Fruit fly (Drosophila melanogaster) whole organism, embryonic: ENCODE data around the gene CG31636.

ENCODE experiments used
- Atf-2 ChIP-seq: fragments of 200-800 bp; sonication (Bioruptor generic); optimal IDR thresholded peaks from 2 replicates; lab custom pipeline; 2016; ENCODE audit warnings: missing biosample characterization, missing genetic modification characterization
- Atf3 ChIP-seq: fragments of 200-800 bp; sonication (Bioruptor generic); optimal IDR thresholded peaks from 3 replicates; lab custom pipeline; 2016; ENCODE audit warnings: missing biosample characterization, missing genetic modification characterization
- Atf6 ChIP-seq: fragments of 200-800 bp; sonication (Bioruptor generic); IDR thresholded peaks from 2 replicates; pipeline ENCODE4 v1.3.6; 2022; ENCODE audit warnings: missing biosample characterization, missing genetic modification characterization
- Bdp1 ChIP-seq: fragments of 200-800 bp; sonication (Bioruptor generic); optimal IDR thresholded peaks from 3 replicates; lab custom pipeline; 2016; ENCODE audit warnings: missing biosample characterization, missing genetic modification characterization
- CG10543 ChIP-seq: fragments of 200-800 bp; sonication (Bioruptor generic); optimal IDR thresholded peaks from 3 replicates; lab custom pipeline; 2017; ENCODE audit warnings: missing biosample characterization, mild to moderate bottlenecking, missing genetic modification characterization, moderate library complexity
- CG11695 ChIP-seq: fragments of 200-800 bp; sonication (Bioruptor generic); IDR thresholded peaks from 3 replicates; pipeline ENCODE4 v1.3.6; 2022; ENCODE audit warnings: missing biosample characterization, missing genetic modification characterization
- CG12942 ChIP-seq: fragments of 200-800 bp; sonication (Bioruptor generic); optimal IDR thresholded peaks from 3 replicates; lab custom pipeline; 2016; ENCODE audit warnings: missing biosample characterization, missing genetic modification characterization
- CG13123 ChIP-seq: fragments of 200-800 bp; sonication (Bioruptor generic); optimal IDR thresholded peaks from 2 replicates; lab custom pipeline; 2016; ENCODE audit warnings: missing biosample characterization, missing genetic modification characterization
- CG13287 ChIP-seq: fragments of 200-800 bp; sonication (Bioruptor generic); IDR thresholded peaks from 2 replicates; pipeline ENCODE4 v1.3.6; 2022; ENCODE audit warnings: missing biosample characterization, missing genetic modification characterization; ENCODE audit not compliant: partially characterized antibody
- CG15601 ChIP-seq: fragments of 200-800 bp; sonication (Bioruptor generic); optimal IDR thresholded peaks from 3 replicates; lab custom pipeline; 2019; ENCODE audit warnings: missing biosample characterization, mild to moderate bottlenecking, missing genetic modification characterization, moderate library complexity
- CG1603 ChIP-seq: fragments of 200-800 bp; sonication (Bioruptor generic); optimal IDR thresholded peaks from 2 replicates; lab custom pipeline; 2019; ENCODE audit warnings: missing biosample characterization, mild to moderate bottlenecking, missing genetic modification characterization, moderate library complexity
- CG16815 ChIP-seq: fragments of 200-800 bp; sonication (Bioruptor generic); optimal IDR thresholded peaks from 3 replicates; lab custom pipeline; 2017; ENCODE audit warnings: missing biosample characterization, mild to moderate bottlenecking, missing genetic modification characterization
- CG17359 ChIP-seq: fragments of 200-800 bp; sonication (Bioruptor generic); optimal IDR thresholded peaks from 3 replicates; lab custom pipeline; 2018; ENCODE audit warnings: missing biosample characterization, mild to moderate bottlenecking, missing genetic modification characterization, moderate library complexity
- CG17612 ChIP-seq: fragments of 200-800 bp; sonication (Bioruptor generic); IDR thresholded peaks from 2 replicates; pipeline ENCODE4 v1.3.6; 2022; ENCODE audit warnings: missing biosample characterization, missing genetic modification characterization
- CG2120 ChIP-seq: fragments of 200-800 bp; sonication (Bioruptor generic); optimal IDR thresholded peaks from 3 replicates; lab custom pipeline; 2016; ENCODE audit warnings: missing biosample characterization, missing genetic modification characterization
- CG3065 ChIP-seq: fragments of 200-800 bp; sonication (Bioruptor generic); optimal IDR thresholded peaks from 2 replicates; lab custom pipeline; 2016; ENCODE audit warnings: missing biosample characterization, missing genetic modification characterization
- CG34422 ChIP-seq: fragments of 200-800 bp; sonication (Bioruptor generic); IDR thresholded peaks from 3 replicates; pipeline ENCODE4 v1.3.6; 2022; ENCODE audit warnings: missing biosample characterization, missing genetic modification characterization
- CG4617 ChIP-seq: fragments of 200-800 bp; sonication (Bioruptor generic); optimal IDR thresholded peaks from 3 replicates; lab custom pipeline; 2016; ENCODE audit warnings: missing biosample characterization, missing genetic modification characterization, borderline replicate concordance
- CG8359 ChIP-seq: fragments of 200-800 bp; sonication (Bioruptor generic); optimal IDR thresholded peaks from 2 replicates; lab custom pipeline; 2017; ENCODE audit warnings: missing biosample characterization, mild to moderate bottlenecking, missing genetic modification characterization, borderline replicate concordance
- CG8765 ChIP-seq: fragments of 200-800 bp; sonication (Bioruptor generic); IDR thresholded peaks from 2 replicates; pipeline ENCODE4 v1.3.6; 2022; ENCODE audit warnings: missing biosample characterization, missing genetic modification characterization
- CG9437 ChIP-seq: fragments of 200-800 bp; sonication (Bioruptor generic); optimal IDR thresholded peaks from 2 replicates; lab custom pipeline; 2018; ENCODE audit warnings: missing biosample characterization, mild to moderate bottlenecking, missing genetic modification characterization
- CoRest ChIP-seq: fragments of 200-800 bp; sonication (Bioruptor generic); optimal IDR thresholded peaks from 3 replicates; lab custom pipeline; 2018; ENCODE audit warnings: missing biosample characterization, mild to moderate bottlenecking, missing genetic modification characterization, moderate library complexity
- Dll ChIP-seq: fragments of 200-800 bp; sonication (Bioruptor generic); IDR thresholded peaks from 4 replicates; pipeline ENCODE4 v1.3.6; 2022; ENCODE audit warnings: missing biosample characterization, missing genetic modification characterization; ENCODE audit not compliant: partially characterized antibody
- Ets97D ChIP-seq: fragments of 200-800 bp; sonication (Bioruptor generic); optimal IDR thresholded peaks from 3 replicates; lab custom pipeline; 2016; ENCODE audit warnings: missing biosample characterization, missing genetic modification characterization
- HHEX ChIP-seq: fragments of 200-800 bp; sonication (Bioruptor generic); optimal IDR thresholded peaks from 3 replicates; lab custom pipeline; 2017; ENCODE audit warnings: missing biosample characterization, mild to moderate bottlenecking, missing genetic modification characterization, missing genetic modification reagents
- Hmx ChIP-seq: fragments of 200-800 bp; sonication (Bioruptor generic); optimal IDR thresholded peaks from 2 replicates; lab custom pipeline; 2016; ENCODE audit warnings: missing biosample characterization, missing genetic modification characterization
- Meics ChIP-seq: fragments of 200-800 bp; sonication (Bioruptor generic); optimal IDR thresholded peaks from 2 replicates; lab custom pipeline; 2017; ENCODE audit warnings: missing biosample characterization, mild to moderate bottlenecking, missing genetic modification characterization
- NC2β ChIP-seq: fragments of 200-800 bp; sonication (Bioruptor generic); optimal IDR thresholded peaks from 2 replicates; lab custom pipeline; 2016; ENCODE audit warnings: missing biosample characterization, missing genetic modification characterization
- NFAT ChIP-seq: fragments of 200-800 bp; sonication (Bioruptor generic); IDR thresholded peaks from 2 replicates; pipeline ENCODE4 v1.3.6; 2022; ENCODE audit warnings: missing biosample characterization, missing genetic modification characterization
- Nf-YA ChIP-seq: fragments of 200-800 bp; sonication (Bioruptor generic); IDR thresholded peaks from 2 replicates; pipeline ENCODE4 v1.3.6; 2022; ENCODE audit warnings: missing biosample characterization, missing genetic modification characterization
- Optix ChIP-seq: fragments of 200-800 bp; sonication (Bioruptor generic); IDR thresholded peaks from 3 replicates; pipeline ENCODE4 v1.3.6; 2022; ENCODE audit warnings: missing biosample characterization, missing genetic modification characterization
- aop ChIP-seq: fragments of 200-800 bp; sonication (Bioruptor generic); IDR thresholded peaks from 2 replicates; pipeline ENCODE4 v1.3.6; 2022; ENCODE audit warnings: missing biosample characterization, missing genetic modification characterization
- chif ChIP-seq, 2 experiments: fragments of 200-800 bp; sonication (Bioruptor generic); optimal IDR thresholded peaks; 3 replicates each; lab custom pipeline; 2016; ENCODE audit warnings: missing biosample characterization in 2 of 2, missing genetic modification characterization in 2 of 2
- corto ChIP-seq: fragments of 200-800 bp; sonication (Bioruptor generic); optimal IDR thresholded peaks from 2 replicates; lab custom pipeline; 2016; ENCODE audit warnings: missing biosample characterization, mild to moderate bottlenecking, missing genetic modification characterization, moderate library complexity
- croc ChIP-seq: fragments of 200-800 bp; sonication (Bioruptor generic); conservative IDR thresholded peaks from 3 replicates; pipeline ENCODE4 v1.3.6; 2022; ENCODE audit warnings: missing biosample characterization, missing genetic modification characterization
- crol ChIP-seq: fragments of 200-800 bp; sonication (Bioruptor generic); IDR thresholded peaks from 2 replicates; pipeline ENCODE4 v1.3.6; 2022; ENCODE audit warnings: missing biosample characterization, missing genetic modification characterization
- dmrt99B ChIP-seq: fragments of 200-800 bp; sonication (Bioruptor generic); optimal IDR thresholded peaks from 2 replicates; lab custom pipeline; 2018; ENCODE audit warnings: missing biosample characterization, mild to moderate bottlenecking, missing genetic modification characterization, moderate library complexity
- grau ChIP-seq: fragments of 200-800 bp; optimal IDR thresholded peaks from 3 replicates; lab custom pipeline; 2019; ENCODE audit warnings: missing biosample characterization, mild to moderate bottlenecking, missing genetic modification characterization, moderate library complexity
- her ChIP-seq: fragments of 200-800 bp; sonication (Bioruptor generic); optimal IDR thresholded peaks from 2 replicates; lab custom pipeline; 2016; ENCODE audit warnings: missing biosample characterization, missing genetic modification characterization
- lab ChIP-seq: fragments of 200-800 bp; sonication (Bioruptor generic); optimal IDR thresholded peaks from 3 replicates; lab custom pipeline; 2017; ENCODE audit warnings: missing biosample characterization, missing genetic modification characterization, mild to moderate bottlenecking, moderate library complexity, missing genetic modification reagents
- schlank ChIP-seq: fragments of 200-800 bp; sonication (Bioruptor generic); optimal IDR thresholded peaks from 2 replicates; lab custom pipeline; 2018; ENCODE audit warnings: missing biosample characterization, mild to moderate bottlenecking, missing genetic modification characterization
- sd ChIP-seq: fragments of 200-800 bp; sonication (Bioruptor generic); optimal IDR thresholded peaks from 3 replicates; lab custom pipeline; 2018; ENCODE audit warnings: missing biosample characterization, mild to moderate bottlenecking, missing genetic modification characterization, moderate library complexity
- so ChIP-seq: fragments of 200-800 bp; sonication (Bioruptor generic); IDR thresholded peaks from 3 replicates; pipeline ENCODE4 v1.3.6; 2022; ENCODE audit warnings: missing biosample characterization, missing genetic modification characterization
- sr ChIP-seq: fragments of 200-800 bp; sonication (Bioruptor generic); IDR thresholded peaks from 3 replicates; pipeline ENCODE4 v1.3.6; 2022; ENCODE audit warnings: missing biosample characterization, missing genetic modification characterization
- ssp ChIP-seq: fragments of 200-800 bp; sonication (Bioruptor generic); IDR thresholded peaks from 2 replicates; pipeline ENCODE4 v1.3.6; 2022; ENCODE audit warnings: missing biosample characterization, missing genetic modification characterization
- stc ChIP-seq: fragments of 200-800 bp; sonication (Bioruptor generic); IDR thresholded peaks from 2 replicates; pipeline ENCODE4 v1.3.6; 2022; ENCODE audit warnings: missing biosample characterization, missing genetic modification characterization
- sug ChIP-seq: fragments of 200-800 bp; optimal IDR thresholded peaks from 2 replicates; lab custom pipeline; 2019; ENCODE audit warnings: missing biosample characterization, mild to moderate bottlenecking, missing genetic modification characterization, moderate library complexity
- tio ChIP-seq: fragments of 200-800 bp; sonication (Bioruptor generic); optimal IDR thresholded peaks from 2 replicates; lab custom pipeline; 2017; ENCODE audit warnings: missing biosample characterization, missing genetic modification characterization, inconsistent platforms
- wor ChIP-seq: fragments of 200-800 bp; sonication (Bioruptor generic); IDR thresholded peaks from 2 replicates; pipeline ENCODE4 v1.3.6; 2022; ENCODE audit warnings: missing biosample characterization, missing genetic modification characterization
- zfh1 ChIP-seq: fragments of 200-800 bp; sonication (Bioruptor generic); IDR thresholded peaks from 3 replicates; pipeline ENCODE4 v1.3.6; 2022; ENCODE audit warnings: missing biosample characterization, missing genetic modification characterization

CG31636 gene

DNA sequence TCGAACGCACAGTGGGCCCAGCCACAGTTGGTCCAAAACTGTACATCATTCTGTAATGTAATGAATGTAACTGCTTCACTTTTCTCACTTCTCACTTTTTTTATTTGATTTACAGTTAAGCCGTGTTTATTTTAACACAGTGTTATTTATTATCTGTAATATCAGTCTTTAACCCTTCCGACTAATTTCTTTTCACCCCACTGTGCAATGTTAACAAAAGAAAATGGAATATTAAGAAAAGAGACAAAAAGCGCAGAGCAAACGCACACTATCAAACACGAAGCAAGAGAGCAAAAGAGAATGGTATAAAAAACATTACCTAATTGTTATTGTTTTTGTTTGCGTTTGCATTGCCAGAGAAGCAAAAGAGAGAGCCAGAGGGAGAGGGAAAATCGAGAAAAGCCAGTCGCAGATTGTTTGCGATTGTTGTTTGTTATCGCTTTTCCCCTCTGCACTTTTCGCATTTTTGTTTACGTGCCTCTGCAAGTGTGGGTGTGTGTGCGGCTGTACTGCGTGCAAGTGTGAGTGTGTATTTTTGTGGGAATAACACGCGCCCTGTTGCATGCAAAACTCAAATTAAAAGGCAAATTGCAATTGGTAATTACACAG is 10.7 kb downstream of the CG31636 start (continued):
- TF ChIP-seq stc (GFP tag; lab: Robert Waterston, UW) (peak; percentile 98), NFAT (GFP tag; lab: Robert Waterston, UW) (peak; percentile 96), Hmx (GFP tag; lab: Kevin White, UChicago) (no peak), Atf6 (GFP tag; lab: Robert Waterston, UW) (peak; percentile 98), her (GFP tag; lab: Kevin White, UChicago) (peak; percentile 97), HHEX (GFP tag; lab: Kevin White, UChicago) (peak; percentile 98), CG2120 (GFP tag; lab: Kevin White, UChicago) (peak; percentile 98), CG11695 (GFP tag; lab: Robert Waterston, UW) (peak; percentile 98), sug (tag; lab: Kevin White, UChicago) (peak; percentile 95), CG17359 (tag; lab: Kevin White, UChicago) (peak; percentile 99), crol (GFP tag; lab: Robert Waterston, UW) (peak; percentile 68), CG3065 (peak; percentile 97), CG1603 (tag; lab: Kevin White, UChicago) (peak; percentile 98), schlank (tag; lab: Kevin White, UChicago) (peak; percentile 94), CG4617 (GFP tag; lab: Kevin White, UChicago) (peak; percentile 97), Atf-2 (GFP tag; lab: Kevin White, UChicago) (peak; percentile 98), zfh1 (GFP tag; lab: Robert Waterston, UW) (peak; percentile 98), Optix (GFP tag; lab: Robert Waterston, UW) (peak; percentile 97), CG13287 (peak; percentile 61), ssp (GFP tag; lab: Robert Waterston, UW) (peak; percentile 87), corto (GFP tag; lab: Kevin White, UChicago) (peak; percentile 60), Atf3 (GFP tag; lab: Kevin White, UChicago) (peak; percentile 97), CG12942 (GFP tag; lab: Kevin White, UChicago) (peak; percentile 98), Meics (GFP tag; lab: Kevin White, UChicago) (peak; percentile 97), CG13123 (peak; percentile 96), CG8359 (GFP tag; lab: Kevin White, UChicago) (peak; percentile 95), Ets97D (GFP tag; lab: Kevin White, UChicago) (peak; percentile 94), NC2β (GFP tag; lab: Kevin White, UChicago) (peak; percentile 99), tio (GFP tag; lab: Kevin White, UChicago) (peak; percentile 98), Dll (GFP tag; lab: Robert Waterston, UW) (peak; percentile 37; the same call in 1 of the 4 replicates), lab (peak; percentile 99), aop (GFP tag; lab: Robert Waterston, UW) (peak; percentile 86), chif (GFP tag; optimal IDR thresholded peaks at IDR 0.05; lab: Kevin White, UChicago) (peak; percentile 98 to 99), so (GFP tag; lab: Robert Waterston, UW) (peak; percentile 97), CG8765 (GFP tag; lab: Robert Waterston, UW) (peak; percentile 92), CoRest (peak; percentile 98), Nf-YA (peak; percentile 94), CG10543 (GFP tag; lab: Kevin White, UChicago) (peak; percentile 97), Bdp1 (peak; percentile 95), CG17612 (GFP tag; lab: Robert Waterston, UW) (peak; percentile 93), sr (peak; percentile 90), croc (GFP tag; lab: Robert Waterston, UW) (peak; percentile 94), dmrt99B (peak; percentile 99), CG34422 (GFP tag; lab: Robert Waterston, UW) (peak; percentile 98), wor (GFP tag; lab: Robert Waterston, UW) (peak; percentile 96), CG9437 (GFP tag; lab: Kevin White, UChicago) (peak; percentile 95), grau (tag; lab: Kevin White, UChicago) (peak; percentile 97), CG16815 (GFP tag; lab: Kevin White, UChicago) (peak; percentile 95), sd (tag; lab: Kevin White, UChicago) (peak; percentile 95), CG15601 (tag; lab: Kevin White, UChicago) (peak; percentile 97)
